Worm (Caenorhabditis elegans) whole organism, young adult: ENCODE results near the gene C03A3.2.

ENCODE experiments used
- B0019.2 ChIP-seq: fragments of 200-800 bp; sonication (Bioruptor generic); conservative IDR thresholded peaks from 2 replicates; pipeline ENCODE4 v1.3.6; 2022; ENCODE audit warnings: missing genetic modification reagents, missing genetic modification characterization, missing compliant biosample characterization
- B0336.3 ChIP-seq: fragments of 200-800 bp; sonication (Bioruptor generic); IDR thresholded peaks from 2 replicates; pipeline ENCODE4 v1.3.6; 2022; ENCODE audit warnings: missing genetic modification characterization, missing compliant biosample characterization
- D2030.7 ChIP-seq: fragments of 200-800 bp; sonication (Bioruptor generic); IDR thresholded peaks from 2 replicates; pipeline ENCODE4 v1.3.6; 2022; ENCODE audit warnings: missing genetic modification reagents, missing genetic modification characterization, missing compliant biosample characterization
- F49E8.2 ChIP-seq: sonication (generic microtip); optimal IDR thresholded peaks from 3 replicates; lab custom pipeline; 2017; ENCODE audit warnings: missing genetic modification characterization, mild to moderate bottlenecking, missing compliant biosample characterization, antibody characterized with exemption, moderate library complexity; ENCODE audit not compliant: insufficient read depth
- Y56A3A.18 ChIP-seq: fragments of 200-800 bp; sonication (Bioruptor generic); IDR thresholded peaks from 2 replicates; pipeline ENCODE4 v1.3.6; 2022; ENCODE audit warnings: missing genetic modification reagents, missing genetic modification characterization, missing compliant biosample characterization
- Y95B8A.8 ChIP-seq: fragments of 200-800 bp; sonication (Bioruptor generic); IDR thresholded peaks from 2 replicates; pipeline ENCODE4 v1.3.6; 2022; ENCODE audit warnings: missing genetic modification reagents, missing genetic modification characterization, missing compliant biosample characterization
- aptf-2 ChIP-seq: fragments of 200-800 bp; sonication (Bioruptor generic); conservative IDR thresholded peaks from 2 replicates; pipeline ENCODE4 v1.3.6; 2022; ENCODE audit warnings: missing genetic modification reagents, missing genetic modification characterization, missing compliant biosample characterization
- ccch-3 ChIP-seq: fragments of 200-800 bp; sonication (Bioruptor generic); optimal IDR thresholded peaks from 2 replicates; lab custom pipeline; 2018; ENCODE audit warnings: mild to moderate bottlenecking, missing genetic modification characterization, missing compliant biosample characterization
- cebp-1 ChIP-seq, 2 experiments: fragments of 200-800 bp in 1 of 2; sonication (Bioruptor generic) in 1 of 2; sonication (generic microtip) in 1 of 2; IDR thresholded peaks in 1 of 2; optimal IDR thresholded peaks in 1 of 2; 2 replicates each; pipeline versions ENCODE4 v1.3.6 to Lab custom; 2017 to 2022; ENCODE audit warnings: missing compliant biosample characterization in 2 of 2, missing genetic modification characterization in 2 of 2, mild to moderate bottlenecking in 1 of 2, missing genetic modification reagents in 1 of 2, moderate library complexity in 1 of 2
- ceh-79 ChIP-seq: sonication (generic microtip); optimal IDR thresholded peaks from 2 replicates; lab custom pipeline; 2017; ENCODE audit warnings: mild to moderate bottlenecking, missing genetic modification characterization, missing compliant biosample characterization
- dox-1 ChIP-seq: fragments of 200-800 bp; sonication (Bioruptor generic); IDR thresholded peaks from 2 replicates; pipeline ENCODE4 v1.3.6; 2022; ENCODE audit warnings: missing genetic modification reagents, missing genetic modification characterization, missing compliant biosample characterization
- egl-44 ChIP-seq: fragments of 200-800 bp; sonication (Bioruptor generic); IDR thresholded peaks from 2 replicates; pipeline ENCODE4 v1.3.6; 2022; ENCODE audit warnings: missing genetic modification reagents, missing genetic modification characterization, missing compliant biosample characterization
- ekl-4 ChIP-seq: fragments of 200-800 bp; sonication (Bioruptor generic); IDR thresholded peaks from 2 replicates; pipeline ENCODE4 v1.3.6; 2022; ENCODE audit warnings: missing genetic modification reagents, missing genetic modification characterization, missing compliant biosample characterization
- ets-4 ChIP-seq: fragments of 200-800 bp; sonication (Bioruptor generic); optimal IDR thresholded peaks from 2 replicates; lab custom pipeline; 2018; ENCODE audit warnings: mild to moderate bottlenecking, missing genetic modification characterization, missing compliant biosample characterization
- hlh-12 ChIP-seq: sonication (generic microtip); optimal IDR thresholded peaks from 2 replicates; lab custom pipeline; 2016; ENCODE audit warnings: missing genetic modification characterization, missing compliant biosample characterization
- let-526 ChIP-seq: fragments of 200-800 bp; sonication (Bioruptor generic); IDR thresholded peaks from 2 replicates; pipeline ENCODE4 v1.3.6; 2022; ENCODE audit warnings: missing genetic modification reagents, missing genetic modification characterization, missing compliant biosample characterization
- madf-6 ChIP-seq: fragments of 200-800 bp; sonication (Bioruptor generic); IDR thresholded peaks from 2 replicates; pipeline ENCODE4 v1.3.6; 2022; ENCODE audit warnings: missing genetic modification reagents, missing genetic modification characterization, missing compliant biosample characterization
- nhr-27 ChIP-seq: fragments of 200-800 bp; sonication (Bioruptor generic); optimal IDR thresholded peaks from 2 replicates; lab custom pipeline; 2018; ENCODE audit warnings: mild to moderate bottlenecking, missing genetic modification characterization, moderate library complexity, missing compliant biosample characterization
- nhr-80 ChIP-seq: sonication (generic microtip); optimal IDR thresholded peaks from 2 replicates; lab custom pipeline; 2016; ENCODE audit warnings: missing genetic modification characterization, missing compliant biosample characterization
- nhr-90 ChIP-seq: sonication (generic microtip); optimal IDR thresholded peaks from 2 replicates; lab custom pipeline; 2016; ENCODE audit warnings: missing genotype, mild to moderate bottlenecking, missing genetic modification characterization, missing compliant biosample characterization
- pbrm-1 ChIP-seq: fragments of 200-800 bp; sonication (Bioruptor generic); IDR thresholded peaks from 2 replicates; pipeline ENCODE4 v1.3.6; 2022; ENCODE audit warnings: missing genetic modification reagents, missing genetic modification characterization, missing compliant biosample characterization
- pha-4 ChIP-seq: fragments of 150-350 bp; sonication (generic microtip); optimal IDR thresholded peaks from 2 replicates; lab custom pipeline; 2014; ENCODE audit warnings: missing biosample characterization, missing genetic modification reagents, missing genetic modification characterization
- snpc-1.1 ChIP-seq: sonication (generic microtip); optimal IDR thresholded peaks from 2 replicates; lab custom pipeline; 2017; ENCODE audit warnings: missing genetic modification characterization, mild to moderate bottlenecking, missing compliant biosample characterization, antibody characterized with exemption, moderate library complexity, missing genotype, missing genetic modification reagents; ENCODE audit not compliant: insufficient read depth
- snpc-1.3 ChIP-seq: sonication (generic microtip); optimal IDR thresholded peaks from 2 replicates; lab custom pipeline; 2017; ENCODE audit warnings: missing genetic modification characterization, mild to moderate bottlenecking, missing compliant biosample characterization, antibody characterized with exemption, moderate library complexity, missing genotype, missing genetic modification reagents; ENCODE audit not compliant: insufficient read depth
- snpc-4 ChIP-seq, 5 experiments: fragments of 150-350 bp in 1 of 5; sonication (generic microtip) in 4 of 5; optimal IDR thresholded peaks; 2 replicates each; lab custom pipeline; 2014 to 2018; ENCODE audit warnings: missing genetic modification characterization in 5 of 5, missing biosample characterization in 3 of 5, antibody characterized with exemption in 2 of 5, mild to moderate bottlenecking in 2 of 5, missing compliant biosample characterization in 2 of 5, missing genotype in 2 of 5, moderate library complexity in 2 of 5, missing genetic modification reagents in 1 of 5
- somi-1 ChIP-seq: fragments of 200-800 bp; sonication (Bioruptor generic); optimal IDR thresholded peaks from 2 replicates; lab custom pipeline; 2018; ENCODE audit warnings: mild to moderate bottlenecking, missing genetic modification characterization, missing compliant biosample characterization
- ztf-18 ChIP-seq: sonication (generic microtip); optimal IDR thresholded peaks from 2 replicates; lab custom pipeline; 2016; ENCODE audit warnings: missing genotype, mild to moderate bottlenecking, missing genetic modification characterization, missing compliant biosample characterization
- ztf-25 ChIP-seq: fragments of 200-800 bp; sonication (Bioruptor generic); IDR thresholded peaks from 2 replicates; pipeline ENCODE4 v1.3.6; 2022; ENCODE audit warnings: missing genetic modification reagents, missing genetic modification characterization, missing compliant biosample characterization
- ztf-3 ChIP-seq: fragments of 200-800 bp; sonication (Bioruptor generic); optimal IDR thresholded peaks from 2 replicates; lab custom pipeline; 2018; ENCODE audit warnings: mild to moderate bottlenecking, missing genetic modification characterization, missing compliant biosample characterization

Gene C03A3.2

ce11 chrX:11257071-11257470 is 5.6 kb upstream of the C03A3.2 start, which contains the start of gene C03A3.1:
C03A3.1 (plus strand) TSS chrX:11257361.
- TF ChIP-seq ztf-3 (GFP tag; lab: Kevin White, UChicago), result no peak
- TF ChIP-seq ztf-18, result peak; percentile 39

- no peak for TF ChIP-seq nhr-27 (tag; lab: Kevin White, UChicago)
- peak; percentile 92 for TF ChIP-seq nhr-80 (tag; lab: Kevin White, UChicago)
- TF ChIP-seq let-526 (GFP tag; lab: Robert Waterston, UW), result no peak
- no peak for TF ChIP-seq B0019.2 (GFP tag; lab: Robert Waterston, UW)
- TF ChIP-seq ztf-25 (GFP tag; lab: Robert Waterston, UW), result no peak
- TF ChIP-seq B0336.3 (GFP tag; lab: Robert Waterston, UW), result no peak
- TF ChIP-seq ets-4, result peak; percentile 33
Observed at ce11 chrX:11264715-11265114, 2.1 kb downstream of the C03A3.2 start.

ce11 chrX:11266711-11267110 is 4.1 kb downstream of the C03A3.2 start, which contains the start of gene C03A3.9:
C03A3.9 (plus strand) TSS chrX:11267011.
- no peak for TF ChIP-seq madf-6
- TF ChIP-seq hlh-12, result no peak
- TF ChIP-seq nhr-27 (tag; lab: Kevin White, UChicago), result no peak
- no peak for TF ChIP-seq pha-4 (tag; lab: Kevin White, UChicago)
- TF ChIP-seq somi-1 (GFP tag; lab: Kevin White, UChicago), result no peak
- TF ChIP-seq Y56A3A.18, result no peak
- no peak for TF ChIP-seq Y95B8A.8 (GFP tag; lab: Robert Waterston, UW)
- no peak for TF ChIP-seq ccch-3
- no peak for TF ChIP-seq pbrm-1
- no peak for TF ChIP-seq ets-4
- TF ChIP-seq D2030.7 (GFP tag; lab: Robert Waterston, UW), result no peak
- TF ChIP-seq B0336.3 (GFP tag; lab: Robert Waterston, UW), result no peak
- TF ChIP-seq nhr-90 (tag; lab: Kevin White, UChicago), result no peak
- no peak for TF ChIP-seq snpc-1.3 (tag; lab: Kevin White, UChicago)
- TF ChIP-seq nhr-80 (tag; lab: Kevin White, UChicago), result no peak
- TF ChIP-seq ceh-79, result no peak
- TF ChIP-seq aptf-2, result no peak

- TF ChIP-seq ekl-4 (no peak), aptf-2 (no peak), snpc-1.1 (tag; lab: Kevin White, UChicago) (no peak)
Observed at ce11 chrX:11268970-11269369, 6.3 kb downstream of the C03A3.2 start, which contains the start of gene C03A3.3. C03A3.3 (minus strand) TSS chrX:11269070.

ce11 chrX:11270882-11271281 is 8.2 kb downstream of the C03A3.2 start, which contains the start of gene ifa-1:
ifa-1 (plus strand) TSS chrX:11271182.
- no peak for TF ChIP-seq ztf-3 (GFP tag; lab: Kevin White, UChicago)
- no peak for TF ChIP-seq F49E8.2 (tag; lab: Kevin White, UChicago)
- TF ChIP-seq ets-4, result no peak
- no peak for TF ChIP-seq ekl-4
- TF ChIP-seq egl-44 (GFP tag; lab: Robert Waterston, UW), result no peak
- no peak for TF ChIP-seq dox-1 (GFP tag; lab: Robert Waterston, UW)
- TF ChIP-seq cebp-1 (GFP tag; IDR thresholded peaks at IDR 0.05; lab: Robert Waterston, UW), result no peak
- TF ChIP-seq cebp-1 (tag; optimal IDR thresholded peaks at IDR 0.05; lab: Kevin White, UChicago), result no peak
- TF ChIP-seq nhr-90 (tag; lab: Kevin White, UChicago), result no peak

- no peak for TF ChIP-seq snpc-4 (GFP tag; optimal IDR thresholded peaks at IDR 0.05; lab: Kevin White, UChicago)
- no peak for TF ChIP-seq snpc-4 (tag; optimal IDR thresholded peaks at IDR 0.05; lab: Kevin White, UChicago)
Observed at ce11 chrX:11279276-11279675, 16.6 kb downstream of the C03A3.2 start, which contains the start of gene F38B2.2. F38B2.2 (minus strand) TSS chrX:11279376.
